Worm (Caenorhabditis elegans) whole organism, early embryonic: ENCODE measurements around the gene twk-20.

Experiments used
- B0310.2 ChIP-seq: sonication (generic microtip); optimal IDR thresholded peaks from 2 replicates; lab custom pipeline; 2016; ENCODE audit warnings: mild to moderate bottlenecking, missing genetic modification characterization, missing compliant biosample characterization
- F13C5.2 ChIP-seq: sonication (generic microtip); optimal IDR thresholded peaks from 2 replicates; lab custom pipeline; 2017; ENCODE audit warnings: mild to moderate bottlenecking, missing genetic modification characterization, inconsistent platforms, missing compliant biosample characterization
- aly-1 ChIP-seq: sonication (generic microtip); optimal IDR thresholded peaks from 2 replicates; lab custom pipeline; 2016; ENCODE audit warnings: missing genetic modification characterization, missing compliant biosample characterization
- ama-1 ChIP-seq: fragments of 150-350 bp; optimal IDR thresholded peaks from 2 replicates; lab custom pipeline; 2014
- ceh-13 ChIP-seq: fragments of 200-800 bp; sonication (Bioruptor generic); optimal IDR thresholded peaks from 2 replicates; lab custom pipeline; 2018; ENCODE audit warnings: mild to moderate bottlenecking, missing genetic modification characterization, missing compliant biosample characterization
- ceh-36 ChIP-seq: sonication (generic microtip); optimal IDR thresholded peaks from 2 replicates; lab custom pipeline; 2016; ENCODE audit warnings: missing genetic modification characterization, inconsistent platforms, missing compliant biosample characterization
- ets-7 ChIP-seq: sonication (generic microtip); optimal IDR thresholded peaks from 2 replicates; lab custom pipeline; 2016; ENCODE audit warnings: missing genotype, missing genetic modification characterization, missing compliant biosample characterization
- flt-1 ChIP-seq: fragments of 200-800 bp; sonication (Bioruptor generic); IDR thresholded peaks from 2 replicates; pipeline ENCODE4 v1.3.6; 2022; ENCODE audit warnings: missing genetic modification characterization, missing compliant biosample characterization
- hmbx-1 ChIP-seq: sonication (generic microtip); optimal IDR thresholded peaks from 2 replicates; lab custom pipeline; 2016; ENCODE audit warnings: mild to moderate bottlenecking, missing genetic modification characterization, missing compliant biosample characterization
- hmg-4 ChIP-seq: fragments of 200-800 bp; sonication (Bioruptor generic); optimal IDR thresholded peaks from 2 replicates; lab custom pipeline; 2018; ENCODE audit warnings: mild to moderate bottlenecking, missing genetic modification characterization, missing compliant biosample characterization
- hnd-1 ChIP-seq: sonication (generic microtip); optimal IDR thresholded peaks from 2 replicates; lab custom pipeline; 2016; ENCODE audit warnings: missing genetic modification characterization, missing compliant biosample characterization
- pes-1 ChIP-seq: fragments of 200-800 bp; sonication (Bioruptor generic); IDR thresholded peaks from 2 replicates; pipeline ENCODE4 v1.3.6; 2022; ENCODE audit warnings: missing genetic modification reagents, missing genetic modification characterization, missing compliant biosample characterization
- scrt-1 ChIP-seq: fragments of 200-800 bp; sonication (Bioruptor generic); IDR thresholded peaks from 2 replicates; pipeline ENCODE4 v1.3.6; 2022; ENCODE audit warnings: missing genetic modification characterization, missing compliant biosample characterization
- sea-1 ChIP-seq: fragments of 200-800 bp; sonication (Bioruptor generic); conservative IDR thresholded peaks from 2 replicates; pipeline ENCODE4 v1.3.6; 2022; ENCODE audit warnings: missing genetic modification characterization, missing compliant biosample characterization
- tbx-11 ChIP-seq: fragments of 200-800 bp; sonication (Bioruptor generic); IDR thresholded peaks from 2 replicates; pipeline ENCODE4 v1.3.6; 2022; ENCODE audit warnings: missing genetic modification characterization, missing compliant biosample characterization
- tbx-37 ChIP-seq: fragments of 200-800 bp; sonication (Bioruptor generic); conservative IDR thresholded peaks from 2 replicates; pipeline ENCODE4 v1.3.6; 2022; ENCODE audit warnings: missing genetic modification reagents, missing genetic modification characterization, missing compliant biosample characterization
- tra-4 ChIP-seq: sonication (generic microtip); optimal IDR thresholded peaks from 2 replicates; lab custom pipeline; 2017; ENCODE audit warnings: missing genetic modification characterization, missing compliant biosample characterization

Gene twk-20

ce11 chrX:13663641-13664633 is 24.3 kb downstream of the twk-20 start, which contains the start of gene C04A11.5:
Gene C04A11.5 (plus strand): TSS chrX:13664583.
- TF ChIP-seq sea-1 (no peak), B0310.2 (no peak), pes-1 (GFP tag; lab: Robert Waterston, UW) (no peak), hmbx-1 (no peak), flt-1 (GFP tag; lab: Robert Waterston, UW) (no peak), tra-4 (tag; lab: Kevin White, UChicago) (no peak), ceh-13 (GFP tag; lab: Kevin White, UChicago) (no peak), ama-1 (lab: Kevin White, UChicago) (no peak), hmg-4 (no peak), aly-1 (no peak), scrt-1 (GFP tag; lab: Robert Waterston, UW) (no peak), ceh-36 (tag; lab: Kevin White, UChicago) (no peak), tbx-37 (no peak), hnd-1 (tag; lab: Kevin White, UChicago) (no peak), tbx-11 (GFP tag; lab: Robert Waterston, UW) (no peak), ets-7 (no peak)

DNA sequence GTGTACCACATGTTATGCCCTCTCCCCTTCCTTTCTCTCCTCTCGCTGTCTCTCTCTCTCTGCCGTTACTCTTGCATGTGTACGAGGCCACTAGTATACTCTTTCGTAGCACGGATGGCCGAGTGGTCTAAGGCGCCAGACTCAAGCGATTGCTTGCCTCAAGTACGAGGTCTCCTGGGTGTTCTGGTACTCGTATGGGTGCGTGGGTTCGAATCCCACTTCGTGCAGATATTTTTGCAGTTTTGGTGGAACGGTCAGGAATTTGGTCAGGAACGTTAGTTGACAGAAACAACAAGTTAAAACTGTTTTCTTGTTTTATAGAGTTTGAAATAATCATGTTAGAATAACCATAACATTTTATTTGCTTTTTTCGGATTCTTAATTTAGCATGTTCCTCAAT is 25.8 kb downstream of the twk-20 start:
- TF ChIP-seq tra-4 (tag; lab: Kevin White, UChicago) (peak; percentile 98), hmg-4 (peak; percentile 100), ets-7 (peak; percentile 97), tbx-11 (GFP tag; lab: Robert Waterston, UW) (peak; percentile 99), pes-1 (GFP tag; lab: Robert Waterston, UW) (peak; percentile 99), flt-1 (GFP tag; lab: Robert Waterston, UW) (peak; percentile 99), aly-1 (peak; percentile 99), F13C5.2 (tag; lab: Kevin White, UChicago) (peak; percentile 100), ceh-36 (tag; lab: Kevin White, UChicago) (peak; percentile 97), hmbx-1 (peak; percentile 94), tbx-37 (peak; percentile 99), hnd-1 (tag; lab: Kevin White, UChicago) (peak; percentile 96), scrt-1 (GFP tag; lab: Robert Waterston, UW) (peak; percentile 100), ama-1 (lab: Kevin White, UChicago) (no peak), sea-1 (peak; percentile 100), B0310.2 (peak; percentile 99), ceh-13 (GFP tag; lab: Kevin White, UChicago) (peak; percentile 99)

DNA sequence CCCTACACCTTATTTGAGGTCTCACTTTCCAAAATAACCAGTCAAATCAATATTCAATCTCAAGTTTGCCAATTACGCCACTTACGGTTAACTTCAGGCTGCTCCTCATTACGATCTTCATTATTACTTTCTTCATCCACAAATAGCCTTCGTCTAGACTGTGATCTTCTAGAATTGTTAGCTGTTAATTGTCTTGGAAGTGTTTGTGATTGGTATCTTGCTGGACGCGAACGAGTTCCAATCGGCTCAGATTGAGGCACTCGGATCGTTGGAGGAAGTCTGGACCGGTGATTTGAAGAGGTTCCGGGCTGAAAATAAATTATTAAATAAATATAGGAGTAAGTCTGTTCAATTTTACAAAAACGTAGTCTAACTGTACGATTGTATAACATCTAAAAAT is 27.2 kb downstream of the twk-20 start:
- TF ChIP-seq flt-1 (GFP tag; lab: Robert Waterston, UW) (no peak), tbx-37 (no peak), tbx-11 (GFP tag; lab: Robert Waterston, UW) (no peak), ama-1 (lab: Kevin White, UChicago) (no peak), tra-4 (tag; lab: Kevin White, UChicago) (no peak), sea-1 (no peak), ets-7 (no peak), hmg-4 (no peak), scrt-1 (GFP tag; lab: Robert Waterston, UW) (no peak), pes-1 (GFP tag; lab: Robert Waterston, UW) (no peak), aly-1 (no peak), ceh-36 (tag; lab: Kevin White, UChicago) (no peak), hmbx-1 (no peak), ceh-13 (GFP tag; lab: Kevin White, UChicago) (no peak), F13C5.2 (tag; lab: Kevin White, UChicago) (no peak), B0310.2 (no peak), hnd-1 (tag; lab: Kevin White, UChicago) (no peak)

ce11 chrX:13668728-13669127 is 29.1 kb downstream of the twk-20 start, which contains the start of gene C04A11.2:
Gene C04A11.2 (minus strand): TSS chrX:13668828.
- TF ChIP-seq ceh-13 (GFP tag; lab: Kevin White, UChicago) = no peak
- no peak for TF ChIP-seq aly-1
- no peak for TF ChIP-seq tbx-11 (GFP tag; lab: Robert Waterston, UW)
- TF ChIP-seq hmbx-1 = no peak
- no peak for TF ChIP-seq pes-1 (GFP tag; lab: Robert Waterston, UW)
- TF ChIP-seq B0310.2 = no peak
- TF ChIP-seq ceh-36 (tag; lab: Kevin White, UChicago) = no peak
- TF ChIP-seq F13C5.2 (tag; lab: Kevin White, UChicago) = no peak
- TF ChIP-seq ama-1 (lab: Kevin White, UChicago) = no peak
- TF ChIP-seq hnd-1 (tag; lab: Kevin White, UChicago) = no peak
- no peak for TF ChIP-seq hmg-4
- no peak for TF ChIP-seq scrt-1 (GFP tag; lab: Robert Waterston, UW)
- TF ChIP-seq sea-1 = no peak
- no peak for TF ChIP-seq flt-1 (GFP tag; lab: Robert Waterston, UW)
- no peak for TF ChIP-seq ets-7
- TF ChIP-seq tbx-37 = no peak
- no peak for TF ChIP-seq tra-4 (tag; lab: Kevin White, UChicago)

ce11 chrX:13669641-13670040 is 30.0 kb downstream of the twk-20 start:
- TF ChIP-seq F13C5.2 (tag; lab: Kevin White, UChicago) (no peak), tbx-37 (no peak), hmbx-1 (no peak), tbx-11 (GFP tag; lab: Robert Waterston, UW) (no peak), flt-1 (GFP tag; lab: Robert Waterston, UW) (no peak), tra-4 (tag; lab: Kevin White, UChicago) (no peak), ets-7 (no peak), hmg-4 (no peak), sea-1 (no peak), hnd-1 (tag; lab: Kevin White, UChicago) (no peak), ceh-13 (GFP tag; lab: Kevin White, UChicago) (no peak), pes-1 (GFP tag; lab: Robert Waterston, UW) (no peak), scrt-1 (GFP tag; lab: Robert Waterston, UW) (no peak), ceh-36 (tag; lab: Kevin White, UChicago) (no peak), aly-1 (no peak), B0310.2 (no peak), ama-1 (lab: Kevin White, UChicago) (no peak)

DNA sequence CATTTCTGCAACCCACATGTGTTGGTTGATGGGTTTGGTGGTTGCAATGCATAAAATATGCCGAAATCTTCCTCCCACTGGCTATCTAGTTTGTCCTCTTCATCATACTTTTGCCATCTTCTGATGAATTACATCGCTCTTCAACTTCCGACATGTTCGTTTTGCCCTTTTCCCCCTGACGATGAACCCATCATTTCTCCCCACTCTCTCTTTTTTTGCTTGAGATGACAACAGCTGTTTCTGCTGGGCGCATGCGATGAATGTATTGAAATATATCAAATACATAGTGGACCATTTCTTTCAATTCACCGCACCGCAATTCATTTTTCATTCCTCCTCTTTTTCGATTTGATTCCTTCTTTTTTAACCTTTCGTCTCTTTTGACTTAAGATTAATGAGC is 31.3 kb downstream of the twk-20 start:
- TF ChIP-seq B0310.2 (no peak), ceh-36 (tag; lab: Kevin White, UChicago) (no peak), F13C5.2 (tag; lab: Kevin White, UChicago) (no peak), hmbx-1 (no peak), ets-7 (no peak), scrt-1 (GFP tag; lab: Robert Waterston, UW) (no peak), tra-4 (tag; lab: Kevin White, UChicago) (no peak), sea-1 (no peak)
